Worm (Caenorhabditis elegans): ENCODE data around the gene ref-2.

The ref-2 gene

DNA sequence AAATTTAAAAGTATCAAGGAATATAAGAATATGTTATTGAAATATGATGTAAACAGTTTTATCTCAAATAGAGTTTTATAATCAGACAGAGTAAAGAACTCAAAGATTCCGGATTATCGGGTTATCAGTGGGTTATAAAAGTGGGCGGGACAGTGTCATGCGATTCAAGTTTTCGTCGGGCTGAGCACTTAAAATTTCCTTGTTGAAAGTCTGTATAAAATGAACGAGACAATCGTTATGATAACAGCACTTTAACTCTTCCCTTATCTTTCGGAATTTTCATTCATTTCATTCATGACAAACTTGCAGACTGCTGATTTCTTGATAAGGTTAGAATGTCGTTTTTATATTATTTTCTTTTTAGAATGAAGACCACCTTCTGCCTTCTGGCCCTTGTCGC is 18.4 kb upstream of the ref-2 start, which contains the start of gene spp-14 (continued):
- TF ChIP-seq unc-62 (GFP tag; optimal IDR thresholded peaks at IDR 0.05) (no peak), ceh-28 (tag; optimal IDR thresholded peaks at IDR 0.05) (no peak), skn-1 (tag; optimal IDR thresholded peaks at IDR 0.05) (peak; percentile 22), nhr-23 (tag; optimal IDR thresholded peaks at IDR 0.05) (no peak), ceh-16 (tag; optimal IDR thresholded peaks at IDR 0.05) (no peak), nhr-43 (tag; optimal IDR thresholded peaks at IDR 0.05; ENCODE audit: poor library complexity, severe bottlenecking) (no peak), fkh-2 (tag; optimal IDR thresholded peaks at IDR 0.05) (no peak)

DNA sequence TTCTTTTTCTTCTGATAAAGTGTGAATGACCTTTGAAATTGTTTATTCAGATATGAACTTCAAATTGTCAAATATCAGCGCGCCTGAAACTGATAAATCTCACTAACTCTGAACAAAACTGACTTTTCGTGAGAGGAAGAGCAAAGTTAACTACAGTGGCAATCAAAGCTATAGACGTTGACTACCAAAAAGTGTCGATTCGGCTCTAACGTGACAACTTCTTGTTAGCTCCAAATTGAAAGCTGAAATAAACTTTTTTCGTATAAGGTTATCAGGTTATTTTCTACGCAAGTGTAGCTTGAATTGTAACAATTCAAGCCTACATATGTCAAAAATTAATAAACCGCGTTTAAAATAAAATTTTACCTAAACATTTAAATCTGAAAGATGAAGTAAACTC is 17.7 kb upstream of the ref-2 start:
- TF ChIP-seq tbx-2 (tag; optimal IDR thresholded peaks at IDR 0.05) (no peak), nfya-1 (tag; optimal IDR thresholded peaks at IDR 0.05; ENCODE audit: insufficient read depth) (no peak), hmg-11 (tag; optimal IDR thresholded peaks at IDR 0.05) (no peak), egl-27 (tag; optimal IDR thresholded peaks at IDR 0.05) (no peak), ZK546.5 (tag; optimal IDR thresholded peaks at IDR 0.05) (no peak), nhr-76 (tag; optimal IDR thresholded peaks at IDR 0.05) (no peak), mml-1 (tag; optimal IDR thresholded peaks at IDR 0.05) (no peak), lin-39 (tag; optimal IDR thresholded peaks at IDR 0.05) (no peak), nhr-23 (tag; optimal IDR thresholded peaks at IDR 0.05) (no peak), fos-1 (tag; optimal IDR thresholded peaks at IDR 0.05) (no peak), fkh-10 (GFP tag; optimal IDR thresholded peaks at IDR 0.05) (no peak), ztf-11 (tag; optimal IDR thresholded peaks at IDR 0.05) (no peak), skn-1 (tag; optimal IDR thresholded peaks at IDR 0.05) (no peak), ceh-28 (tag; optimal IDR thresholded peaks at IDR 0.05) (no peak), nhr-12 (tag; optimal IDR thresholded peaks at IDR 0.05) (no peak), unc-62 (GFP tag; optimal IDR thresholded peaks at IDR 0.05) (no peak), ama-1 (optimal IDR thresholded peaks at IDR 0.05) (no peak), ceh-16 (tag; optimal IDR thresholded peaks at IDR 0.05) (no peak), snpc-4 (tag; optimal IDR thresholded peaks at IDR 0.05) (no peak)

DNA sequence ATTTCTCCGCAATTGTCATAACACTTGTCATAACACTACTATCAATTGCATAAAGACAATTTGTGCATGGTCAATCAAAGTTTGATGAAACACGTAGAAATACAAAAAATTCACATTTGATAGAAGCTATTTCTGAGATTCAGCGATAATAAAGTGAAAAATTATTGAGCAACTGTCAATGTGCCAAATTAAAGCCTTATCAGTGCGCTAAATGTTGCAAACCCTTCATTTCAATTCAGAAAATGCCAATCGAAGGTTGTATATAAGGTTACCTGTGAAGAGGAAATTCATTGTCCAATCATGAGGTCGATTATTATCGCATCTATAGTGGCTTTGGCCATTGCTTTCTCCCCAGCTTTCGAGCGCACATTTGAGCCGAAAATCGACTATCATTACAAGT is 16.4 kb upstream of the ref-2 start, which contains the start of gene vit-1:
Gene vit-1, plus strand, starts transcription at position 289 of the 400 bp plus-strand sequence.
- no peak for TF ChIP-seq egl-27 (tag; optimal IDR thresholded peaks at IDR 0.05)

DNA sequence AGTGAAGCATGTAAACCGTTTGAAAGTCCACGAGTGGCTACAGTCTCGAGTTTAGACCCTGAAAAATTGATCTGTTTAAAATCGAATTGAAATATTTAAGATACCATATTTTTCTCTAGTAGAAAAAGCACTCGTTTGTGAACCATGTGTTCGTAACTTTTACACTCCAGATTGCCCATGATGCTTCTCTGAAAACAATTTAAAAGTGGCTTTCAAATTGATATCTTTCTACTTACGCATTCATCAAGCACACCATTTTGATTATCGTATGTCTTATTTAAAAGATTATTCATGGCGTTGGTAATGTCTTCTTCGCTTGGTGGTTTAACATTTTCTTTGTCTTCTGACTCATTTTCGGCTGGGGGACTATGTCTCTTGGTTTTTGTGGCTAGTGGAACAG is 10.5 kb upstream of the ref-2 start:
- TF ChIP-seq snpc-4 (tag; optimal IDR thresholded peaks at IDR 0.05): no peak
- no peak for TF ChIP-seq mml-1 (tag; optimal IDR thresholded peaks at IDR 0.05)
- TF ChIP-seq nhr-77 (tag; optimal IDR thresholded peaks at IDR 0.05): no peak
- TF ChIP-seq nhr-25 (tag; optimal IDR thresholded peaks at IDR 0.05): no peak
- no peak for TF ChIP-seq nhr-23 (tag; optimal IDR thresholded peaks at IDR 0.05)

DNA sequence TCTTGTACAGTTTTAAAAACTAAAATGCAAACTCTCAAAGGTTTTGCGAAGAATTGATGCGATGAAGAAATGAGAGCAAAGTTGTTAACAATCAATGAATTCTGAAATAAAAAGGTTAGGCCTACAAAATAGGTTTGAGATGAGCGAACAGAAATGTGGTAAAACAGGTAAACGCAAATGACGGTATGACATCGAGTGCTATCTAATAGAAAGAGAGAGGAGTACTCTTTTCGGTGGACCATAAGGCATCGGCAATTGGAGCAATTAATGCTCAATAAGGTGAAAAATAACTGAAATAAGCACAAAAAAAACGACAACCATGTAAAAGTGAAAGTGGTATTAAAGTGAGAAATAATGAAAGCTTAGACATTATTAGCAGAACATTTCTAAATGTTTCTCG is 7.9 kb upstream of the ref-2 start, which contains the start of gene set-12:
Gene set-12, minus strand, starts transcription at position 101 of the 400 bp plus-strand sequence.
- no peak for TF ChIP-seq ztf-4 (tag; optimal IDR thresholded peaks at IDR 0.05)
- no peak for TF ChIP-seq nfya-1 (tag; optimal IDR thresholded peaks at IDR 0.05; ENCODE audit: insufficient read depth)
- no peak for TF ChIP-seq lsy-12 (tag; optimal IDR thresholded peaks at IDR 0.05)
- TF ChIP-seq nhr-237 (tag; optimal IDR thresholded peaks at IDR 0.05): no peak
- TF ChIP-seq ZK546.5 (tag; optimal IDR thresholded peaks at IDR 0.05): no peak
- no peak for TF ChIP-seq nhr-28 (tag; optimal IDR thresholded peaks at IDR 0.05)
- no peak for TF ChIP-seq mml-1 (tag; optimal IDR thresholded peaks at IDR 0.05)
- no peak for TF ChIP-seq ztf-11 (tag; optimal IDR thresholded peaks at IDR 0.05)
- no peak for TF ChIP-seq fkh-2 (tag; optimal IDR thresholded peaks at IDR 0.05)
- no peak for TF ChIP-seq pha-4 (tag; optimal IDR thresholded peaks at IDR 0.05)
- no peak for TF ChIP-seq nhr-77 (tag; optimal IDR thresholded peaks at IDR 0.05)
- TF ChIP-seq jun-1 (tag; optimal IDR thresholded peaks at IDR 0.05): no peak
- TF ChIP-seq elt-1 (tag; optimal IDR thresholded peaks at IDR 0.05): no peak
- TF ChIP-seq pqm-1 (tag; optimal IDR thresholded peaks at IDR 0.05): no peak

DNA sequence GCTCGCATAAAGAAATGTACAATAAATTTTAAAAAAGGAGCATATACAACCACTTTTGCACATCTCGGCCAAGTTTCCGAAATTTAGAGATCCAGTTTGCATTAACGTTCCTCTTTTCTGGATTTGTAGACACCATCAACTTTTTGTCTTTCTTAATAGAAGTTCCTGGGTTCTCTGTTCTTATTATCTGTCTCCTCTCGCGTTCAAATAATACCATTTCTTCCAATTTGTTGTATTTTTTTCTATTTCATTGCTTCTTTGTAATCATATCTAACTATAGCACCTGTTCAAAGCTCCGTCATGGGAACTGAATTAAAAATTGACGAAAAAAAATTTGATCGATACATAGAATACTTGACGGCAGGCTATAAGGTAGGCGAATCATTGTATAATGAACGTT is 4.7 kb upstream of the ref-2 start, which contains the start of gene K09F5.1:
Gene K09F5.1, plus strand, starts transcription at position 301 of the 400 bp plus-strand sequence.
- TF ChIP-seq ceh-9 (tag; optimal IDR thresholded peaks at IDR 0.05) (no peak), mdl-1 (tag; optimal IDR thresholded peaks at IDR 0.05) (no peak), lin-15B (tag; optimal IDR thresholded peaks at IDR 0.05) (no peak), pqm-1 (tag; optimal IDR thresholded peaks at IDR 0.05) (no peak), elt-1 (tag; optimal IDR thresholded peaks at IDR 0.05) (no peak), daf-12 (tag; optimal IDR thresholded peaks at IDR 0.05) (no peak), nhr-43 (tag; optimal IDR thresholded peaks at IDR 0.05; ENCODE audit: poor library complexity, severe bottlenecking) (no peak), nhr-67 (tag; optimal IDR thresholded peaks at IDR 0.05) (no peak), nhr-76 (tag; optimal IDR thresholded peaks at IDR 0.05) (no peak), ztf-11 (tag; optimal IDR thresholded peaks at IDR 0.05) (no peak), nfya-1 (tag; optimal IDR thresholded peaks at IDR 0.05; ENCODE audit: insufficient read depth) (no peak), jun-1 (tag; optimal IDR thresholded peaks at IDR 0.05) (no peak), zag-1 (tag; optimal IDR thresholded peaks at IDR 0.05) (no peak), ceh-82 (tag; optimal IDR thresholded peaks at IDR 0.05) (no peak), lin-39 (tag; optimal IDR thresholded peaks at IDR 0.05) (no peak), hmg-11 (tag; optimal IDR thresholded peaks at IDR 0.05) (no peak), elt-2 (tag; optimal IDR thresholded peaks at IDR 0.05) (no peak), skn-1 (tag; optimal IDR thresholded peaks at IDR 0.05) (no peak), egl-27 (tag; optimal IDR thresholded peaks at IDR 0.05) (no peak)
